Worm (Caenorhabditis elegans) whole organism, mixed stage, embryonic: ENCODE measurements around the gene Y40C5A.4.

Source experiments
- M03D4.4 ChIP-seq: sonication (generic microtip); optimal IDR thresholded peaks from 2 replicates; lab custom pipeline; 2017; ENCODE audit warnings: mild to moderate bottlenecking, missing genetic modification characterization, missing compliant biosample characterization
- bed-3 ChIP-seq: fragments of 200-800 bp; sonication (Bioruptor generic); optimal IDR thresholded peaks from 3 replicates; lab custom pipeline; 2018; ENCODE audit warnings: mild to moderate bottlenecking, missing genetic modification characterization, moderate library complexity, missing compliant biosample characterization
- blmp-1 ChIP-seq: fragments of 150-350 bp; optimal IDR thresholded peaks from 2 replicates; lab custom pipeline; 2014; ENCODE audit warnings: missing biosample characterization, missing genetic modification characterization
- ceh-39 ChIP-seq: fragments of 150-350 bp; optimal IDR thresholded peaks from 2 replicates; lab custom pipeline; 2014; ENCODE audit warnings: missing biosample characterization, missing genetic modification characterization
- ceh-43 ChIP-seq: fragments of 200-800 bp; sonication (Bioruptor generic); optimal IDR thresholded peaks from 2 replicates; lab custom pipeline; 2018; ENCODE audit warnings: mild to moderate bottlenecking, missing genetic modification characterization, moderate library complexity, missing compliant biosample characterization
- ceh-83 ChIP-seq: fragments of 200-800 bp; sonication (Bioruptor generic); optimal IDR thresholded peaks from 2 replicates; lab custom pipeline; 2018; ENCODE audit warnings: mild to moderate bottlenecking, missing genetic modification characterization, missing compliant biosample characterization
- ces-1 ChIP-seq: fragments of 150-350 bp; optimal IDR thresholded peaks from 2 replicates; lab custom pipeline; 2014; ENCODE audit warnings: missing biosample characterization, missing genetic modification reagents, missing genetic modification characterization
- cnd-1 ChIP-seq: fragments of 200-800 bp; sonication (Bioruptor generic); optimal IDR thresholded peaks from 2 replicates; lab custom pipeline; 2018; ENCODE audit warnings: mild to moderate bottlenecking, missing genetic modification characterization, missing compliant biosample characterization
- drap-1 ChIP-seq: fragments of 200-800 bp; sonication (Bioruptor generic); optimal IDR thresholded peaks from 3 replicates; lab custom pipeline; 2018; ENCODE audit warnings: mild to moderate bottlenecking, missing genetic modification characterization, missing compliant biosample characterization
- elt-1 ChIP-seq: sonication (generic microtip); optimal IDR thresholded peaks from 2 replicates; lab custom pipeline; 2017; ENCODE audit warnings: missing genetic modification characterization, mild to moderate bottlenecking, missing compliant biosample characterization, antibody characterized with exemption, moderate library complexity, borderline replicate concordance; ENCODE audit not compliant: insufficient read depth
- elt-3 ChIP-seq: fragments of 150-350 bp; optimal IDR thresholded peaks from 2 replicates; lab custom pipeline; 2014; ENCODE audit warnings: missing biosample characterization, missing genetic modification characterization
- flh-1 ChIP-seq: fragments of 200-800 bp; sonication (Bioruptor generic); optimal IDR thresholded peaks from 2 replicates; lab custom pipeline; 2018; ENCODE audit warnings: mild to moderate bottlenecking, missing genetic modification characterization, moderate library complexity, missing compliant biosample characterization
- ham-2 ChIP-seq: fragments of 200-800 bp; sonication (Bioruptor generic); optimal IDR thresholded peaks from 2 replicates; lab custom pipeline; 2018; ENCODE audit warnings: mild to moderate bottlenecking, missing genetic modification characterization, missing compliant biosample characterization
- lin-13 ChIP-seq: fragments of 150-350 bp; optimal IDR thresholded peaks from 2 replicates; lab custom pipeline; 2014; ENCODE audit warnings: missing biosample characterization, missing genetic modification characterization
- lin-32 ChIP-seq: fragments of 200-800 bp; sonication (Bioruptor generic); optimal IDR thresholded peaks from 2 replicates; lab custom pipeline; 2018; ENCODE audit warnings: mild to moderate bottlenecking, missing genetic modification characterization, missing compliant biosample characterization
- lsy-2 ChIP-seq: fragments of 150-350 bp; optimal IDR thresholded peaks from 2 replicates; lab custom pipeline; 2014; ENCODE audit warnings: missing biosample characterization, missing genetic modification characterization
- mab-5 ChIP-seq: fragments of 150-350 bp; optimal IDR thresholded peaks from 2 replicates; lab custom pipeline; 2014; ENCODE audit warnings: missing biosample characterization, missing genetic modification characterization
- mep-1 ChIP-seq: fragments of 150-350 bp; optimal IDR thresholded peaks from 2 replicates; lab custom pipeline; 2017; ENCODE audit warnings: missing biosample characterization, missing genetic modification reagents, missing genetic modification characterization, inconsistent platforms
- mls-2 ChIP-seq: sonication (generic microtip); optimal IDR thresholded peaks from 2 replicates; lab custom pipeline; 2016; ENCODE audit warnings: mild to moderate bottlenecking, missing genetic modification characterization, moderate library complexity, missing compliant biosample characterization
- nhr-12 ChIP-seq: fragments of 150-350 bp; optimal IDR thresholded peaks from 2 replicates; lab custom pipeline; 2014; ENCODE audit warnings: missing biosample characterization, missing genetic modification characterization
- nhr-2 ChIP-seq: fragments of 150-350 bp; optimal IDR thresholded peaks from 2 replicates; lab custom pipeline; 2014; ENCODE audit warnings: missing biosample characterization, missing genetic modification characterization
- nhr-237 ChIP-seq: fragments of 150-350 bp; optimal IDR thresholded peaks from 2 replicates; lab custom pipeline; 2014; ENCODE audit warnings: missing biosample characterization, missing genetic modification characterization
- nhr-28 ChIP-seq: fragments of 150-350 bp; optimal IDR thresholded peaks from 2 replicates; lab custom pipeline; 2014; ENCODE audit warnings: missing biosample characterization, missing genetic modification characterization
- nhr-76 ChIP-seq: sonication (generic microtip); optimal IDR thresholded peaks from 2 replicates; lab custom pipeline; 2017; ENCODE audit warnings: missing biosample characterization, missing genetic modification characterization
- pha-4 ChIP-seq: fragments of 150-350 bp; optimal IDR thresholded peaks from 2 replicates; lab custom pipeline; 2018; ENCODE audit warnings: missing biosample characterization, missing genetic modification reagents, missing genetic modification characterization
- sem-2 ChIP-seq: fragments of 200-800 bp; sonication (Bioruptor generic); optimal IDR thresholded peaks from 2 replicates; lab custom pipeline; 2018; ENCODE audit warnings: mild to moderate bottlenecking, missing genetic modification characterization, missing compliant biosample characterization
- snpc-4 ChIP-seq: fragments of 150-350 bp; optimal IDR thresholded peaks from 2 replicates; lab custom pipeline; 2014; ENCODE audit warnings: missing biosample characterization, missing genetic modification characterization
- sptf-1 ChIP-seq: sonication (generic microtip); optimal IDR thresholded peaks from 2 replicates; lab custom pipeline; 2017; ENCODE audit warnings: mild to moderate bottlenecking, missing genetic modification characterization, moderate library complexity, missing compliant biosample characterization
- tbx-8 ChIP-seq: fragments of 200-800 bp; sonication (Bioruptor generic); optimal IDR thresholded peaks from 2 replicates; lab custom pipeline; 2018; ENCODE audit warnings: mild to moderate bottlenecking, missing genetic modification characterization, moderate library complexity, missing compliant biosample characterization
- unc-120 ChIP-seq: sonication (generic microtip); optimal IDR thresholded peaks from 2 replicates; lab custom pipeline; 2017; ENCODE audit warnings: missing genetic modification characterization, missing compliant biosample characterization; ENCODE audit not compliant: poor library complexity, severe bottlenecking
- unc-39 ChIP-seq: fragments of 150-350 bp; optimal IDR thresholded peaks from 2 replicates; lab custom pipeline; 2014; ENCODE audit warnings: missing biosample characterization, missing genetic modification characterization
- zip-8 ChIP-seq: fragments of 150-350 bp; optimal IDR thresholded peaks from 2 replicates; lab custom pipeline; 2014; ENCODE audit warnings: missing biosample characterization, missing genetic modification characterization
- ztf-11 ChIP-seq: fragments of 150-350 bp; optimal IDR thresholded peaks from 2 replicates; lab custom pipeline; 2014; ENCODE audit warnings: missing biosample characterization, missing genetic modification characterization

The Y40C5A.4 gene

ce11 chrIV:7310410-7310809 is 54.5 kb downstream of the Y40C5A.4 start, which contains the start of gene grl-4:
grl-4 (minus strand) TSS chrIV:7310760.
- TF ChIP-seq zip-8 (tag; lab: Kevin White, UChicago) (no peak), bed-3 (GFP tag; lab: Kevin White, UChicago) (no peak), mls-2 (no peak), sptf-1 (peak; percentile 5)

ce11 chrIV:7309678-7310077 is 55.2 kb downstream of the Y40C5A.4 start:
- TF ChIP-seq nhr-76 (tag; lab: Kevin White, UChicago) = no peak
- no peak for TF ChIP-seq elt-1 (tag; lab: Kevin White, UChicago)
- TF ChIP-seq unc-39 (tag; lab: Kevin White, UChicago) = no peak
- TF ChIP-seq mep-1 (tag; lab: Kevin White, UChicago) = no peak
- TF ChIP-seq drap-1 (GFP tag; lab: Kevin White, UChicago) = no peak
- no peak for TF ChIP-seq tbx-8 (GFP tag; lab: Kevin White, UChicago)
- no peak for TF ChIP-seq unc-120 (tag; lab: Kevin White, UChicago)
- no peak for TF ChIP-seq mls-2
- no peak for TF ChIP-seq ceh-43 (GFP tag; lab: Kevin White, UChicago)
- TF ChIP-seq nhr-12 (tag; lab: Kevin White, UChicago) = no peak
- TF ChIP-seq ceh-83 (GFP tag; lab: Kevin White, UChicago) = no peak
- no peak for TF ChIP-seq ces-1 (GFP tag; lab: Kevin White, UChicago)

ce11 chrIV:7308974-7309373 is 55.9 kb downstream of the Y40C5A.4 start, which contains the start of gene F42C5.6:
F42C5.6 (minus strand) TSS chrIV:7309074.
- no peak for TF ChIP-seq mls-2
- TF ChIP-seq snpc-4 (tag; lab: Kevin White, UChicago) = no peak
- TF ChIP-seq unc-39 (tag; lab: Kevin White, UChicago) = no peak
- TF ChIP-seq nhr-2 (tag; lab: Kevin White, UChicago) = no peak
- no peak for TF ChIP-seq unc-120 (tag; lab: Kevin White, UChicago)
- TF ChIP-seq zip-8 (tag; lab: Kevin White, UChicago) = no peak
- no peak for TF ChIP-seq mab-5
- no peak for TF ChIP-seq cnd-1 (tag; lab: Kevin White, UChicago)
- TF ChIP-seq ceh-39 = no peak
- TF ChIP-seq ceh-83 (GFP tag; lab: Kevin White, UChicago) = no peak
- no peak for TF ChIP-seq flh-1 (GFP tag; lab: Kevin White, UChicago)
- TF ChIP-seq ztf-11 (tag; lab: Kevin White, UChicago) = no peak
- no peak for TF ChIP-seq ham-2 (GFP tag; lab: Kevin White, UChicago)
- no peak for TF ChIP-seq mep-1 (tag; lab: Kevin White, UChicago)
- TF ChIP-seq nhr-76 (tag; lab: Kevin White, UChicago) = no peak
- TF ChIP-seq bed-3 (GFP tag; lab: Kevin White, UChicago) = no peak
- no peak for TF ChIP-seq blmp-1 (tag; lab: Kevin White, UChicago)
- no peak for TF ChIP-seq sem-2
- no peak for TF ChIP-seq elt-3 (tag; lab: Kevin White, UChicago)
- TF ChIP-seq, all 35 proteins: peak for 0

ce11 chrIV:7305325-7305724 is 59.6 kb downstream of the Y40C5A.4 start, which contains the start of gene npr-27:
npr-27 (plus strand) TSS chrIV:7305625.
- TF ChIP-seq elt-3 (tag; lab: Kevin White, UChicago) (no peak), M03D4.4 (tag; lab: Kevin White, UChicago) (no peak), nhr-237 (tag; lab: Kevin White, UChicago) (no peak), ztf-11 (tag; lab: Kevin White, UChicago) (no peak), pha-4 (tag; lab: Kevin White, UChicago) (no peak), blmp-1 (tag; lab: Kevin White, UChicago) (no peak), mab-5 (no peak), nhr-28 (tag; lab: Kevin White, UChicago) (no peak), bed-3 (GFP tag; lab: Kevin White, UChicago) (no peak), lin-13 (tag; lab: Kevin White, UChicago) (no peak), lin-32 (GFP tag; lab: Kevin White, UChicago) (no peak), lsy-2 (tag; lab: Kevin White, UChicago) (no peak), cnd-1 (tag; lab: Kevin White, UChicago) (no peak), mls-2 (no peak), ces-1 (GFP tag; lab: Kevin White, UChicago) (no peak)
